Comparison of ENCODE assay signal across 5 worm cellular contexts in the genomic region with DNA sequence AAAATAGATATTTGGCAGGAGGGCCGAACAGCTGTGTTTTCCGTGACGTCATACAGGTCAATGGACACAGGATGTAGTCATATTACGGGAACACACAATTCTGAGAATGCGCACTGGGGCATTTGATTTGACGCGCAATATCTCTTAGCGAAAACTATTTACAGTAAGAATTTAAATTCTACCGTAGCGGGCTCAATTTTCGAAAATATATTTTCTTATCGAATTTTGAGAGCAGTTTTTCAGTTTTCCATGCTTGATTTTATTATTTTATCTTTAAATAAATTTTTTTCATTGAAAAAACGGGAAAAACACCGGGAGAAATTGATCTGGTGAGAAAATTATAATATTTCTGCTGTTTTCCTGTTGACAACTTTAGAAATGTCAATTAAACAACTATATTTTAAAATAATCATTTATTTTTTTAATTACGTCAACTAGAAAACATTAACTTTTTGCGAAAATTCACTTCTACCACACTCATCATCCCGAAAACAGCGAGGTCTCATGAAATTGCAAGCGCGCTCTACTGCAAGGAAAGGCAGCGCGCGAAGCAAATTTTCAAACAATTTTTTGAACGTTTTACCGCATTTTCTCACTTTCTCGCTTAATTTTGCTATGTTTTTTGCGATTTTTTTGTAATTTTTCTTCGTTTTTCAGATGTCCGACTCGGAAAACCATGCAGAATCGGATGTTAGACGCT.
TF ChIP-seq lines count a peak whose summit lies in the region.

A gene (minus strand): TSS at position 51 of the 700 bp plus-strand sequence.
A gene (plus strand): TSS at position 658 of the 700 bp plus-strand sequence.

TF ChIP-seq in whole organism, L1 larva, 84 proteins besides CTCF, POLR2A, EP300 and RAD21 (continues in another document):
- TF ChIP-seq skn-1 (tag; optimal IDR thresholded peaks at IDR 0.05; lab: Kevin White, UChicago) (peak; percentile 80), nhr-20 (tag; optimal IDR thresholded peaks at IDR 0.05; lab: Kevin White, UChicago) (peak; percentile 79), nhr-85 (tag; lab: Kevin White, UChicago) (peak; percentile 81), rnt-1 (tag; optimal IDR thresholded peaks at IDR 0.05; lab: Kevin White, UChicago) (peak; percentile 93), vab-15 (tag; optimal IDR thresholded peaks at IDR 0.05; lab: Kevin White, UChicago) (peak; percentile 36), elt-2 (tag; optimal IDR thresholded peaks at IDR 0.05; lab: Kevin White, UChicago) (peak; percentile 44), unc-86 (tag; optimal IDR thresholded peaks at IDR 0.05; lab: Kevin White, UChicago) (peak; percentile 65), mab-9 (GFP tag; IDR thresholded peaks at IDR 0.05; lab: Robert Waterston, UW) (peak; percentile 44; the same call in 1 of the 2 replicates), snu-23 (GFP tag; optimal IDR thresholded peaks at IDR 0.05; lab: Kevin White, UChicago) (peak; percentile 83), lsy-2 (tag; optimal IDR thresholded peaks at IDR 0.05; lab: Kevin White, UChicago) (peak; percentile 77 to 91), unc-130 (tag; optimal IDR thresholded peaks at IDR 0.05; lab: Kevin White, UChicago) (peak; percentile 79), nhr-28 (tag; optimal IDR thresholded peaks at IDR 0.05; lab: Kevin White, UChicago) (no peak), ceh-8 (GFP tag; optimal IDR thresholded peaks at IDR 0.05; lab: Kevin White, UChicago) (no peak), snpc-4 (tag; optimal IDR thresholded peaks at IDR 0.05; lab: Kevin White, UChicago) (peak; percentile 57), pag-3 (tag; optimal IDR thresholded peaks at IDR 0.05; lab: Kevin White, UChicago; ENCODE audit: borderline replicate concordance, insufficient read depth) (no peak), nhr-19 (GFP tag; conservative IDR thresholded peaks at IDR 0.05; lab: Robert Waterston, UW) (peak; percentile 74)

TF ChIP-seq in whole organism, L3 larva, 47 proteins besides CTCF, POLR2A, EP300 and RAD21 (continues in another document):
- TF ChIP-seq ceh-16 (tag; optimal IDR thresholded peaks at IDR 0.05; lab: Kevin White, UChicago): no peak
- peak; percentile 82 for TF ChIP-seq nfya-1 (tag; optimal IDR thresholded peaks at IDR 0.05; lab: Kevin White, UChicago; ENCODE audit: insufficient read depth)
- TF ChIP-seq egl-5 (tag; optimal IDR thresholded peaks at IDR 0.05; lab: Kevin White, UChicago): peak; percentile 51
- no peak for TF ChIP-seq daf-12 (tag; optimal IDR thresholded peaks at IDR 0.05; lab: Kevin White, UChicago)
- no peak for TF ChIP-seq mdl-1 (tag; optimal IDR thresholded peaks at IDR 0.05; lab: Kevin White, UChicago)
- TF ChIP-seq lin-15B (tag; optimal IDR thresholded peaks at IDR 0.05; lab: Kevin White, UChicago): peak; percentile 93
- no peak for TF ChIP-seq nhr-67 (tag; optimal IDR thresholded peaks at IDR 0.05; lab: Kevin White, UChicago)
- TF ChIP-seq nhr-76 (tag; optimal IDR thresholded peaks at IDR 0.05; lab: Kevin White, UChicago): no peak
- no peak for TF ChIP-seq ceh-9 (tag; optimal IDR thresholded peaks at IDR 0.05; lab: Kevin White, UChicago)
- TF ChIP-seq nhr-28 (tag; optimal IDR thresholded peaks at IDR 0.05; lab: Kevin White, UChicago): no peak
- no peak for TF ChIP-seq nhr-77 (tag; optimal IDR thresholded peaks at IDR 0.05; lab: Kevin White, UChicago)
- peak; percentile 53 for TF ChIP-seq snpc-4 (tag; optimal IDR thresholded peaks at IDR 0.05; lab: Kevin White, UChicago)
- TF ChIP-seq ceh-28 (tag; optimal IDR thresholded peaks at IDR 0.05; lab: Kevin White, UChicago): peak; percentile 20
- TF ChIP-seq fos-1 (tag; optimal IDR thresholded peaks at IDR 0.05; lab: Kevin White, UChicago): no peak
- TF ChIP-seq nhr-43 (tag; optimal IDR thresholded peaks at IDR 0.05; lab: Kevin White, UChicago; ENCODE audit: poor library complexity, severe bottlenecking): peak; percentile 58
- peak; percentile 43 for TF ChIP-seq jun-1 (tag; optimal IDR thresholded peaks at IDR 0.05; lab: Kevin White, UChicago)
- TF ChIP-seq ztf-11 (tag; optimal IDR thresholded peaks at IDR 0.05; lab: Kevin White, UChicago): no peak

TF ChIP-seq in whole organism, early embryonic, 17 proteins besides CTCF, POLR2A, EP300 and RAD21:
- TF ChIP-seq scrt-1 (GFP tag; IDR thresholded peaks at IDR 0.05; lab: Robert Waterston, UW) (0 out of 2 replicates have a peak, but pooled peaks have one; percentile 48), F13C5.2 (tag; optimal IDR thresholded peaks at IDR 0.05; lab: Kevin White, UChicago) (peak; percentile 25), ceh-36 (tag; optimal IDR thresholded peaks at IDR 0.05; lab: Kevin White, UChicago) (no peak), tbx-37 (GFP tag; conservative IDR thresholded peaks at IDR 0.05; lab: Robert Waterston, UW) (peak; percentile 42; the same call in 1 of the 2 replicates), pes-1 (GFP tag; IDR thresholded peaks at IDR 0.05; lab: Robert Waterston, UW) (peak; percentile 64), ets-7 (tag; optimal IDR thresholded peaks at IDR 0.05; lab: Kevin White, UChicago) (no peak), hmbx-1 (tag; optimal IDR thresholded peaks at IDR 0.05; lab: Kevin White, UChicago) (peak; percentile 2), ceh-13 (GFP tag; optimal IDR thresholded peaks at IDR 0.05; lab: Kevin White, UChicago) (no peak), flt-1 (GFP tag; IDR thresholded peaks at IDR 0.05; lab: Robert Waterston, UW) (peak; percentile 47; the same call in 1 of the 2 replicates)

TF ChIP-seq in whole organism, midembryonic, 9 proteins besides CTCF, POLR2A, EP300 and RAD21:
- TF ChIP-seq ref-1 (GFP tag; conservative IDR thresholded peaks at IDR 0.05; lab: Robert Waterston, UW) (no peak), ztf-23 (GFP tag; IDR thresholded peaks at IDR 0.05; lab: Robert Waterston, UW) (peak; percentile 84), flt-1 (GFP tag; IDR thresholded peaks at IDR 0.05; lab: Robert Waterston, UW) (peak; percentile 79), med-1 (GFP tag; optimal IDR thresholded peaks at IDR 0.05; lab: Kevin White, UChicago; ENCODE audit: insufficient read depth) (no peak), tab-1 (GFP tag; IDR thresholded peaks at IDR 0.05; lab: Robert Waterston, UW) (no peak), ztf-29 (GFP tag; IDR thresholded peaks at IDR 0.05; lab: Robert Waterston, UW) (no peak), klf-2 (GFP tag; conservative IDR thresholded peaks at IDR 0.05; lab: Robert Waterston, UW) (0 out of 2 replicates have a peak, but pooled peaks have one; percentile 60), T22C8.4 (GFP tag; IDR thresholded peaks at IDR 0.05; lab: Robert Waterston, UW) (no peak), cog-1 (tag; optimal IDR thresholded peaks at IDR 0.05; lab: Kevin White, UChicago) (peak; percentile 69)

TF ChIP-seq in whole organism, young adult, 124 proteins besides CTCF, POLR2A, EP300 and RAD21 (continues in another document):
- no peak for TF ChIP-seq hlh-12 (tag; optimal IDR thresholded peaks at IDR 0.05; lab: Kevin White, UChicago)
- TF ChIP-seq egrh-3 (GFP tag; IDR thresholded peaks at IDR 0.05; lab: Robert Waterston, UW): peak; percentile 56
- TF ChIP-seq snpc-1.3 (tag; optimal IDR thresholded peaks at IDR 0.05; lab: Kevin White, UChicago; ENCODE audit: insufficient read depth): peak; percentile 55
- no peak for TF ChIP-seq mel-28 (tag; optimal IDR thresholded peaks at IDR 0.05; lab: Kevin White, UChicago; ENCODE audit: borderline replicate concordance)
- TF ChIP-seq ets-4 (GFP tag; optimal IDR thresholded peaks at IDR 0.05; lab: Kevin White, UChicago): no peak
- TF ChIP-seq cebp-1 (GFP tag; IDR thresholded peaks at IDR 0.05; lab: Robert Waterston, UW): no peak
- TF ChIP-seq cebp-1 (tag; optimal IDR thresholded peaks at IDR 0.05; lab: Kevin White, UChicago): peak; percentile 55
- no peak for TF ChIP-seq let-526 (GFP tag; IDR thresholded peaks at IDR 0.05; lab: Robert Waterston, UW)
- TF ChIP-seq mes-4 (tag; optimal IDR thresholded peaks at IDR 0.05; lab: Kevin White, UChicago): no peak
- TF ChIP-seq madf-8 (GFP tag; conservative IDR thresholded peaks at IDR 0.05; lab: Robert Waterston, UW): peak; percentile 60
- TF ChIP-seq dpff-1 (tag; optimal IDR thresholded peaks at IDR 0.05; lab: Kevin White, UChicago): no peak
- TF ChIP-seq nhr-90 (tag; optimal IDR thresholded peaks at IDR 0.05; lab: Kevin White, UChicago): no peak
- peak; percentile 61; the same call in 1 of the 2 replicates for TF ChIP-seq lir-1 (GFP tag; conservative IDR thresholded peaks at IDR 0.05; lab: Robert Waterston, UW)
- no peak for TF ChIP-seq tbx-9 (tag; optimal IDR thresholded peaks at IDR 0.05; lab: Kevin White, UChicago; ENCODE audit: borderline replicate concordance)
- TF ChIP-seq ztf-3 (GFP tag; optimal IDR thresholded peaks at IDR 0.05; lab: Kevin White, UChicago): no peak
- TF ChIP-seq xnd-1 (tag; optimal IDR thresholded peaks at IDR 0.05; lab: Kevin White, UChicago): no peak
- TF ChIP-seq D2030.7 (GFP tag; IDR thresholded peaks at IDR 0.05; lab: Robert Waterston, UW): peak; percentile 83
- TF ChIP-seq F52B5.7 (tag; optimal IDR thresholded peaks at IDR 0.05; lab: Kevin White, UChicago): no peak
- peak; percentile 1 for TF ChIP-seq die-1 (tag; optimal IDR thresholded peaks at IDR 0.05; lab: Kevin White, UChicago)
- peak; percentile 6 for TF ChIP-seq snpc-1.1 (tag; optimal IDR thresholded peaks at IDR 0.05; lab: Kevin White, UChicago; ENCODE audit: insufficient read depth)
- peak; percentile 26 for TF ChIP-seq pha-4 (tag; optimal IDR thresholded peaks at IDR 0.05; lab: Kevin White, UChicago)
- TF ChIP-seq Y56A3A.18 (GFP tag; IDR thresholded peaks at IDR 0.05; lab: Robert Waterston, UW): no peak
- TF ChIP-seq atf-7 (tag; optimal IDR thresholded peaks at IDR 0.05; lab: Kevin White, UChicago): no peak
- TF ChIP-seq akir-1 (GFP tag; optimal IDR thresholded peaks at IDR 0.05; lab: Kevin White, UChicago): no peak
- peak; percentile 87 for TF ChIP-seq madf-6 (GFP tag; IDR thresholded peaks at IDR 0.05; lab: Robert Waterston, UW)
- peak; percentile 8 for TF ChIP-seq tlf-1 (GFP tag; optimal IDR thresholded peaks at IDR 0.05; lab: Kevin White, UChicago)
- peak; percentile 89 for TF ChIP-seq lin-54 (GFP tag; optimal IDR thresholded peaks at IDR 0.05; lab: Kevin White, UChicago)
- TF ChIP-seq ceh-100 (GFP tag; IDR thresholded peaks at IDR 0.05; lab: Robert Waterston, UW): peak; percentile 98
- TF ChIP-seq mcd-1 (GFP tag; IDR thresholded peaks at IDR 0.05; lab: Robert Waterston, UW): peak; percentile 94
- no peak for TF ChIP-seq egl-44 (GFP tag; IDR thresholded peaks at IDR 0.05; lab: Robert Waterston, UW)
- TF ChIP-seq hsf-1 (GFP tag; IDR thresholded peaks at IDR 0.05; lab: Robert Waterston, UW): 0 out of 2 replicates have a peak, but pooled peaks have one; percentile 42
- TF ChIP-seq repo-1 (tag; optimal IDR thresholded peaks at IDR 0.05; lab: Kevin White, UChicago): no peak
- TF ChIP-seq unc-130 (GFP tag; optimal IDR thresholded peaks at IDR 0.05; lab: Kevin White, UChicago): peak; percentile 69
- TF ChIP-seq sdz-38 (tag; optimal IDR thresholded peaks at IDR 0.05; lab: Kevin White, UChicago): no peak
- no peak for TF ChIP-seq cebp-2 (GFP tag; IDR thresholded peaks at IDR 0.05; lab: Robert Waterston, UW)
